Fruit fly (Drosophila melanogaster) Kc167 (cell line): ENCODE data around the gene Ugt304A1.

Source experiments
- psq ChIP-seq: fragments of >200 bp; optimal IDR thresholded peaks from 2 replicates; lab custom pipeline; 2017; ENCODE audit warnings: missing external identifiers
- ttk ChIP-seq: sonication (Bioruptor generic); optimal IDR thresholded peaks from 2 replicates; lab custom pipeline; 2017; ENCODE audit warnings: missing external identifiers

dm6 chr3R:11178300-11178699 lies 3.1 kb upstream of the Ugt304A1 start:
- TF ChIP-seq ttk: no peak
- TF ChIP-seq psq (lab: Kevin White, UChicago): no peak
